Fruit fly (Drosophila melanogaster) whole organism, embryonic: ENCODE data around the gene Hr78.

ENCODE experiments used
- Bteb2 ChIP-seq: fragments of 200-800 bp; sonication (Bioruptor generic); optimal IDR thresholded peaks from 2 replicates; lab custom pipeline; 2016; ENCODE audit warnings: missing biosample characterization, missing genetic modification characterization
- CG10654 ChIP-seq: fragments of 200-800 bp; sonication (Bioruptor generic); optimal IDR thresholded peaks from 2 replicates; lab custom pipeline; 2016; ENCODE audit warnings: missing biosample characterization, missing genetic modification characterization
- CG10959 ChIP-seq: fragments of 200-800 bp; sonication (Bioruptor generic); IDR thresholded peaks from 2 replicates; pipeline ENCODE4 v1.3.6; 2022; ENCODE audit warnings: missing biosample characterization, missing genetic modification characterization
- CG11695 ChIP-seq: fragments of 200-800 bp; sonication (Bioruptor generic); IDR thresholded peaks from 3 replicates; pipeline ENCODE4 v1.3.6; 2022; ENCODE audit warnings: missing biosample characterization, missing genetic modification characterization
- CG12071 ChIP-seq: fragments of 200-800 bp; sonication (Bioruptor generic); optimal IDR thresholded peaks from 3 replicates; lab custom pipeline; 2018; ENCODE audit warnings: missing biosample characterization, mild to moderate bottlenecking, missing genetic modification characterization
- CG14667 ChIP-seq: fragments of 200-800 bp; sonication (Bioruptor generic); IDR thresholded peaks from 2 replicates; pipeline ENCODE4 v1.3.6; 2022; ENCODE audit warnings: missing biosample characterization, missing genetic modification characterization
- CG14710 ChIP-seq: fragments of 200-800 bp; sonication (Bioruptor generic); optimal IDR thresholded peaks from 3 replicates; lab custom pipeline; 2019; ENCODE audit warnings: missing biosample characterization, mild to moderate bottlenecking, missing genetic modification characterization, moderate library complexity
- CG14860 ChIP-seq: fragments of 200-800 bp; sonication (Bioruptor generic); IDR thresholded peaks from 3 replicates; pipeline ENCODE4 v1.3.6; 2022; ENCODE audit warnings: missing biosample characterization, missing genetic modification characterization; ENCODE audit not compliant: partially characterized antibody
- CG15011 ChIP-seq: fragments of 200-800 bp; sonication (Bioruptor generic); optimal IDR thresholded peaks from 3 replicates; lab custom pipeline; 2018; ENCODE audit warnings: missing biosample characterization, mild to moderate bottlenecking, missing genetic modification characterization
- CG1529 ChIP-seq: fragments of 200-800 bp; sonication (Bioruptor generic); optimal IDR thresholded peaks from 3 replicates; lab custom pipeline; 2018; ENCODE audit warnings: missing biosample characterization, missing genetic modification characterization
- CG33557 ChIP-seq: fragments of 200-800 bp; sonication (Bioruptor generic); optimal IDR thresholded peaks from 2 replicates; lab custom pipeline; 2019; ENCODE audit warnings: missing biosample characterization, mild to moderate bottlenecking, missing genetic modification characterization, moderate library complexity
- CG5245 ChIP-seq: fragments of 200-800 bp; sonication (Bioruptor generic); optimal IDR thresholded peaks from 3 replicates; lab custom pipeline; 2016; ENCODE audit warnings: missing biosample characterization, missing genetic modification characterization
- CG7928 ChIP-seq: fragments of 200-800 bp; sonication (Bioruptor generic); optimal IDR thresholded peaks from 2 replicates; lab custom pipeline; 2017; ENCODE audit warnings: missing biosample characterization, mild to moderate bottlenecking, missing genetic modification characterization
- CG8388 ChIP-seq: fragments of 200-800 bp; sonication (Bioruptor generic); optimal IDR thresholded peaks from 2 replicates; lab custom pipeline; 2019; ENCODE audit warnings: missing biosample characterization, mild to moderate bottlenecking, missing genetic modification characterization, moderate library complexity
- CG8944 ChIP-seq: fragments of 200-800 bp; sonication (Bioruptor generic); optimal IDR thresholded peaks from 3 replicates; lab custom pipeline; 2016; ENCODE audit warnings: missing biosample characterization, missing genetic modification characterization
- Dek ChIP-seq: fragments of 200-800 bp; sonication (Bioruptor generic); optimal IDR thresholded peaks from 3 replicates; lab custom pipeline; 2019; ENCODE audit warnings: missing biosample characterization, mild to moderate bottlenecking, missing genetic modification characterization, moderate library complexity
- Drgx ChIP-seq: fragments of 200-800 bp; sonication (Bioruptor generic); IDR thresholded peaks from 2 replicates; pipeline ENCODE4 v1.3.6; 2022; ENCODE audit warnings: missing biosample characterization, missing genetic modification characterization
- E2f2 ChIP-seq: fragments of 200-800 bp; sonication (Bioruptor generic); IDR thresholded peaks from 2 replicates; pipeline ENCODE4 v1.3.6; 2022; ENCODE audit warnings: missing biosample characterization, missing genetic modification characterization
- HLH3B ChIP-seq: fragments of 200-800 bp; sonication (Bioruptor generic); IDR thresholded peaks from 2 replicates; pipeline ENCODE4 v1.3.6; 2022; ENCODE audit warnings: missing biosample characterization, missing genetic modification characterization
- HmgD ChIP-seq: fragments of 200-800 bp; sonication (Bioruptor generic); optimal IDR thresholded peaks from 3 replicates; lab custom pipeline; 2016; ENCODE audit warnings: missing biosample characterization, missing genetic modification characterization
- Hmr ChIP-seq: fragments of 200-800 bp; sonication (Bioruptor generic); optimal IDR thresholded peaks from 3 replicates; lab custom pipeline; 2017; ENCODE audit warnings: mild to moderate bottlenecking, missing biosample characterization, missing genetic modification reagents, missing genetic modification characterization
- Hsf ChIP-seq: fragments of 200-800 bp; sonication (Bioruptor generic); optimal IDR thresholded peaks from 3 replicates; lab custom pipeline; 2016; ENCODE audit warnings: missing biosample characterization, missing genetic modification characterization
- NC2α ChIP-seq: fragments of 200-800 bp; sonication (Bioruptor generic); optimal IDR thresholded peaks from 2 replicates; lab custom pipeline; 2016; ENCODE audit warnings: missing biosample characterization, missing genetic modification characterization
- NfI ChIP-seq: fragments of 200-800 bp; sonication (Bioruptor generic); optimal IDR thresholded peaks from 3 replicates; lab custom pipeline; 2018; ENCODE audit warnings: missing biosample characterization, mild to moderate bottlenecking, missing genetic modification characterization, moderate library complexity
- Ravus ChIP-seq: fragments of 200-800 bp; sonication (Bioruptor generic); IDR thresholded peaks from 2 replicates; pipeline ENCODE4 v1.3.6; 2022; ENCODE audit warnings: missing biosample characterization, missing genetic modification characterization
- Scr ChIP-seq: fragments of 200-800 bp; sonication (Bioruptor generic); IDR thresholded peaks from 2 replicates; pipeline ENCODE4 v1.3.6; 2022; ENCODE audit warnings: missing biosample characterization, missing genetic modification characterization; ENCODE audit not compliant: partially characterized antibody
- Vsx1 ChIP-seq: fragments of 200-800 bp; sonication (Bioruptor generic); optimal IDR thresholded peaks from 2 replicates; lab custom pipeline; 2017; ENCODE audit warnings: missing biosample characterization, mild to moderate bottlenecking, missing genetic modification characterization, missing genetic modification reagents
- Xrp1 ChIP-seq: fragments of 200-800 bp; sonication (Bioruptor generic); IDR thresholded peaks from 2 replicates; pipeline ENCODE4 v1.3.6; 2022; ENCODE audit warnings: missing biosample characterization, missing genetic modification characterization
- az2 ChIP-seq: fragments of 200-800 bp; sonication (Bioruptor generic); optimal IDR thresholded peaks from 3 replicates; lab custom pipeline; 2016; ENCODE audit warnings: missing biosample characterization, missing genetic modification characterization
- bigmax ChIP-seq: fragments of 200-800 bp; sonication (Bioruptor generic); optimal IDR thresholded peaks from 2 replicates; lab custom pipeline; 2018; ENCODE audit warnings: missing biosample characterization, mild to moderate bottlenecking, missing genetic modification characterization
- cwo ChIP-seq: fragments of 200-800 bp; sonication (Bioruptor generic); optimal IDR thresholded peaks from 3 replicates; lab custom pipeline; 2017; ENCODE audit warnings: missing biosample characterization, missing genetic modification characterization, mild to moderate bottlenecking, moderate library complexity, missing genetic modification reagents
- dpn ChIP-seq, 2 experiments: fragments of 200-800 bp; sonication (Bioruptor generic); optimal IDR thresholded peaks; 3 replicates each; lab custom pipeline; 2016; ENCODE audit warnings: missing biosample characterization in 2 of 2, missing genetic modification characterization in 2 of 2
- fd64A ChIP-seq: fragments of 200-800 bp; sonication (Bioruptor generic); optimal IDR thresholded peaks from 3 replicates; lab custom pipeline; 2018; ENCODE audit warnings: missing biosample characterization, mild to moderate bottlenecking, missing genetic modification characterization
- gro ChIP-seq: fragments of 200-800 bp; sonication (Bioruptor generic); optimal IDR thresholded peaks from 2 replicates; lab custom pipeline; 2016; ENCODE audit warnings: missing biosample characterization, missing genetic modification characterization
- insv ChIP-seq, 2 experiments: fragments of 200-800 bp; sonication (Bioruptor generic); optimal IDR thresholded peaks; 3 replicates each; lab custom pipeline; 2016 to 2018; ENCODE audit warnings: missing biosample characterization in 2 of 2, missing genetic modification characterization in 2 of 2
- lilli ChIP-seq: fragments of 200-800 bp; sonication (Bioruptor generic); optimal IDR thresholded peaks from 3 replicates; lab custom pipeline; 2016; ENCODE audit warnings: missing biosample characterization, missing genetic modification characterization
- nmo ChIP-seq: fragments of 200-800 bp; sonication (Bioruptor generic); optimal IDR thresholded peaks from 2 replicates; lab custom pipeline; 2018; ENCODE audit warnings: missing biosample characterization, mild to moderate bottlenecking, missing genetic modification characterization, moderate library complexity
- odd ChIP-seq: fragments of 200-800 bp; sonication (Bioruptor generic); optimal IDR thresholded peaks from 2 replicates; lab custom pipeline; 2017; ENCODE audit warnings: missing biosample characterization, mild to moderate bottlenecking, missing genetic modification characterization
- p53 ChIP-seq: fragments of 200-800 bp; sonication (Bioruptor generic); optimal IDR thresholded peaks from 2 replicates; lab custom pipeline; 2016; ENCODE audit warnings: missing biosample characterization, missing genetic modification characterization
- pros ChIP-seq: fragments of 200-800 bp; sonication (Bioruptor generic); optimal IDR thresholded peaks from 3 replicates; lab custom pipeline; 2019; ENCODE audit warnings: missing biosample characterization, mild to moderate bottlenecking, missing genetic modification characterization, moderate library complexity
- sens ChIP-seq: fragments of 200-800 bp; sonication (Bioruptor generic); peaks from one replicate; lab custom pipeline; 2016; ENCODE audit warnings: missing biosample characterization, missing genetic modification characterization
- slou ChIP-seq: fragments of 200-800 bp; sonication (Bioruptor generic); optimal IDR thresholded peaks from 3 replicates; lab custom pipeline; 2016; ENCODE audit warnings: missing biosample characterization, missing genetic modification characterization
- sna ChIP-seq: fragments of 200-800 bp; sonication (Bioruptor generic); IDR thresholded peaks from 2 replicates; pipeline ENCODE4 v1.3.6; 2022; ENCODE audit warnings: missing biosample characterization, missing genetic modification characterization; ENCODE audit not compliant: partially characterized antibody
- tll ChIP-seq, 2 experiments: fragments of 200-800 bp in 1 of 2; fragments of >200 bp in 1 of 2; sonication (Bioruptor generic) in 1 of 2; optimal IDR thresholded peaks; 2 replicates each; lab custom pipeline; 2017 to 2019; ENCODE audit warnings: missing biosample characterization in 2 of 2, missing genetic modification characterization in 2 of 2, mild to moderate bottlenecking in 1 of 2, moderate library complexity in 1 of 2
- ttk ChIP-seq: fragments of 200-800 bp; sonication (Bioruptor generic); IDR thresholded peaks from 2 replicates; pipeline ENCODE4 v2.1.2; 2022; ENCODE audit warnings: missing biosample characterization, missing genetic modification characterization
- unc-4 ChIP-seq: fragments of 200-800 bp; sonication (Bioruptor generic); IDR thresholded peaks from 2 replicates; pipeline ENCODE4 v1.3.6; 2022; ENCODE audit warnings: missing biosample characterization, missing genetic modification characterization; ENCODE audit not compliant: partially characterized antibody
- wdn ChIP-seq: fragments of 200-800 bp; sonication (Bioruptor generic); IDR thresholded peaks from 2 replicates; pipeline ENCODE4 v1.3.6; 2022; ENCODE audit warnings: missing biosample characterization, missing genetic modification characterization
- zf30C ChIP-seq: fragments of 200-800 bp; sonication (Bioruptor generic); optimal IDR thresholded peaks from 3 replicates; lab custom pipeline; 2018; ENCODE audit warnings: missing biosample characterization, mild to moderate bottlenecking, missing genetic modification characterization

Hr78 gene

dm6 chr3L:21496865-21497634, at the start of gene Hr78 (continued):
- 0 out of 2 replicates have a peak, but pooled peaks have one; percentile 12 for TF ChIP-seq Scr
- peak; percentile 67 for TF ChIP-seq CG33557 (GFP tag; lab: Kevin White, UChicago)
- TF ChIP-seq odd (GFP tag; lab: Kevin White, UChicago): peak; percentile 87
- TF ChIP-seq E2f2 (GFP tag; lab: Robert Waterston, UW): peak; percentile 44; the same call in 1 of the 2 replicates
- TF ChIP-seq CG15011: peak; percentile 47
- no peak for TF ChIP-seq gro
- TF ChIP-seq NfI: peak; percentile 77
- TF ChIP-seq CG8388 (GFP tag; lab: Kevin White, UChicago): peak; percentile 99
- TF ChIP-seq CG8944 (GFP tag; lab: Kevin White, UChicago): no peak
- TF ChIP-seq pros (GFP tag; lab: Kevin White, UChicago): no peak
- TF ChIP-seq Xrp1 (GFP tag; lab: Robert Waterston, UW): peak; percentile 81
- TF ChIP-seq CG1529 (GFP tag; lab: Kevin White, UChicago): peak; percentile 57
- peak; percentile 73 for TF ChIP-seq Dek (tag; lab: Kevin White, UChicago)
- peak; percentile 18 for TF ChIP-seq CG12071 (GFP tag; lab: Kevin White, UChicago)
- peak; percentile 88 for TF ChIP-seq sens (GFP tag; lab: Kevin White, UChicago)
- TF ChIP-seq fd64A (GFP tag; lab: Kevin White, UChicago): peak; percentile 14
- TF ChIP-seq Vsx1 (GFP tag; lab: Kevin White, UChicago): no peak
- TF ChIP-seq HmgD (GFP tag; lab: Kevin White, UChicago): no peak
- 0 out of 2 replicates have a peak, but pooled peaks have one; percentile 18 for TF ChIP-seq unc-4
- peak; percentile 3 for TF ChIP-seq lilli (GFP tag; lab: Kevin White, UChicago)
- TF ChIP-seq CG11695 (GFP tag; lab: Robert Waterston, UW): peak; percentile 89; the same call in 2 of the 3 replicates
- peak; percentile 14 for TF ChIP-seq Hsf (GFP tag; lab: Kevin White, UChicago)
- peak; percentile 89 to 99 for TF ChIP-seq insv (GFP tag; optimal IDR thresholded peaks at IDR 0.05; lab: Kevin White, UChicago)
- peak; percentile 84 for TF ChIP-seq nmo (GFP tag; lab: Kevin White, UChicago)
- peak; percentile 43 for TF ChIP-seq CG10654 (GFP tag; lab: Kevin White, UChicago)
- no peak; the same call in 1 of the 2 replicates for TF ChIP-seq CG14667 (GFP tag; lab: Robert Waterston, UW)
- peak; percentile 68 for TF ChIP-seq az2 (GFP tag; lab: Kevin White, UChicago)
- peak in 1 of 2 experiments; percentile 71 for TF ChIP-seq dpn (GFP tag; optimal IDR thresholded peaks at IDR 0.05; lab: Kevin White, UChicago)
- no peak for TF ChIP-seq wdn
- peak; percentile 81 for TF ChIP-seq Drgx (GFP tag; lab: Robert Waterston, UW)
- no peak for TF ChIP-seq zf30C (GFP tag; lab: Kevin White, UChicago)
- peak; percentile 72 for TF ChIP-seq CG14710 (tag; lab: Kevin White, UChicago)
- peak; percentile 90 for TF ChIP-seq Hmr
- TF ChIP-seq CG14860 (GFP tag; lab: Robert Waterston, UW): no peak
- TF ChIP-seq HLH3B (GFP tag; lab: Robert Waterston, UW): peak; percentile 55; the same call in 1 of the 2 replicates
- no peak; the same call in 1 of the 2 replicates for TF ChIP-seq ttk (GFP tag; lab: Robert Waterston, UW)
- no peak; the same call in 1 of the 2 replicates for TF ChIP-seq Ravus (GFP tag; lab: Robert Waterston, UW)
- TF ChIP-seq tll (GFP tag; optimal IDR thresholded peaks at IDR 0.05; lab: Kevin White, UChicago): no peak
- peak; percentile 22 for TF ChIP-seq CG7928
- no peak for TF ChIP-seq p53 (GFP tag; lab: Kevin White, UChicago)
- TF ChIP-seq bigmax (GFP tag; lab: Kevin White, UChicago): no peak
- TF ChIP-seq CG5245 (GFP tag; lab: Kevin White, UChicago): peak; percentile 31
- TF ChIP-seq slou (GFP tag; lab: Kevin White, UChicago): no peak
- TF ChIP-seq Bteb2 (GFP tag; lab: Kevin White, UChicago): no peak
- peak; percentile 84 for TF ChIP-seq cwo (GFP tag; lab: Kevin White, UChicago)
- TF ChIP-seq NC2α (GFP tag; lab: Kevin White, UChicago): no peak
- no peak for TF ChIP-seq CG10959
- peak; percentile 29; the same call in 1 of the 2 replicates for TF ChIP-seq sna
